Worm (Caenorhabditis elegans) whole organism, young adult: Measurements from ENCODE around the gene Y57A10C.8.

Experiments used
- F49E8.2 ChIP-seq: sonication (generic microtip); optimal IDR thresholded peaks from 3 replicates; lab custom pipeline; 2017; ENCODE audit warnings: missing genetic modification characterization, mild to moderate bottlenecking, missing compliant biosample characterization, antibody characterized with exemption, moderate library complexity; ENCODE audit not compliant: insufficient read depth
- Y56A3A.18 ChIP-seq: fragments of 200-800 bp; sonication (Bioruptor generic); IDR thresholded peaks from 2 replicates; pipeline ENCODE4 v1.3.6; 2022; ENCODE audit warnings: missing genetic modification reagents, missing genetic modification characterization, missing compliant biosample characterization
- ama-1 ChIP-seq, 3 experiments: fragments of 150-350 bp in 1 of 3; sonication (generic microtip) in 2 of 3; optimal IDR thresholded peaks; 2 replicates each; lab custom pipeline; 2014 to 2018; ENCODE audit warnings: missing biosample characterization in 2 of 3, missing genetic modification characterization in 2 of 3, missing genetic modification reagents in 2 of 3
- him-1 ChIP-seq: sonication (generic microtip); optimal IDR thresholded peaks from 2 replicates; lab custom pipeline; 2016; ENCODE audit warnings: missing genotype, missing genetic modification reagents, missing genetic modification characterization, missing compliant biosample characterization
- hlh-26 ChIP-seq: fragments of 200-800 bp; sonication (Bioruptor generic); conservative IDR thresholded peaks from 2 replicates; pipeline ENCODE4 v1.3.6; 2022; ENCODE audit warnings: missing genetic modification reagents, missing genetic modification characterization, missing compliant biosample characterization
- lir-1 ChIP-seq: fragments of 200-800 bp; sonication (Bioruptor generic); conservative IDR thresholded peaks from 2 replicates; pipeline ENCODE4 v1.3.6; 2022; ENCODE audit warnings: missing genetic modification reagents, missing genetic modification characterization, missing compliant biosample characterization
- nfya-1 ChIP-seq: sonication (generic microtip); optimal IDR thresholded peaks from 2 replicates; lab custom pipeline; 2017; ENCODE audit warnings: antibody characterized with exemption, missing compliant biosample characterization, missing genetic modification characterization, borderline replicate concordance; ENCODE audit not compliant: insufficient read depth
- nhr-90 ChIP-seq: sonication (generic microtip); optimal IDR thresholded peaks from 2 replicates; lab custom pipeline; 2016; ENCODE audit warnings: missing genotype, mild to moderate bottlenecking, missing genetic modification characterization, missing compliant biosample characterization
- snpc-4 ChIP-seq, 5 experiments: fragments of 150-350 bp in 1 of 5; sonication (generic microtip) in 4 of 5; optimal IDR thresholded peaks; 2 replicates each; lab custom pipeline; 2014 to 2018; ENCODE audit warnings: missing genetic modification characterization in 5 of 5, missing biosample characterization in 3 of 5, antibody characterized with exemption in 2 of 5, mild to moderate bottlenecking in 2 of 5, missing compliant biosample characterization in 2 of 5, missing genotype in 2 of 5, moderate library complexity in 2 of 5, missing genetic modification reagents in 1 of 5
- ztf-18 ChIP-seq: sonication (generic microtip); optimal IDR thresholded peaks from 2 replicates; lab custom pipeline; 2016; ENCODE audit warnings: missing genotype, mild to moderate bottlenecking, missing genetic modification characterization, missing compliant biosample characterization

ce11 chrII:12412417-12412816 lies 17.2 kb downstream of the Y57A10C.8 start, which contains the start of gene Y57A10C.1:
- TF ChIP-seq ama-1 (optimal IDR thresholded peaks at IDR 0.05; lab: Kevin White, UChicago) (no peak), ama-1 (GFP tag; optimal IDR thresholded peaks at IDR 0.05; lab: Kevin White, UChicago) (no peak), snpc-4 (GFP tag; optimal IDR thresholded peaks at IDR 0.05; lab: Kevin White, UChicago) (no peak), snpc-4 (tag; optimal IDR thresholded peaks at IDR 0.05; lab: Kevin White, UChicago) (no peak), hlh-26 (GFP tag; lab: Robert Waterston, UW) (no peak), lir-1 (no peak), him-1 (tag; lab: Kevin White, UChicago) (no peak), Y56A3A.18 (GFP tag; lab: Robert Waterston, UW) (no peak), nhr-90 (no peak), ztf-18 (tag; lab: Kevin White, UChicago) (no peak), nfya-1 (tag; lab: Kevin White, UChicago) (no peak), F49E8.2 (tag; lab: Kevin White, UChicago) (no peak)
